Fruit fly (Drosophila melanogaster) whole organism, embryonic: Measurements from ENCODE around the gene Tlk.

Source experiments
- CG11247 ChIP-seq: fragments of 200-800 bp; sonication (Bioruptor generic); IDR thresholded peaks from 2 replicates; pipeline ENCODE4 v1.3.6; 2022; ENCODE audit warnings: missing biosample characterization, missing genetic modification characterization
- CG1233 ChIP-seq: fragments of 200-800 bp; sonication (Bioruptor generic); optimal IDR thresholded peaks from 4 replicates; lab custom pipeline; 2018; ENCODE audit warnings: missing biosample characterization, mild to moderate bottlenecking, missing genetic modification characterization
- CG14014 ChIP-seq: fragments of 200-800 bp; sonication (Bioruptor generic); IDR thresholded peaks from 2 replicates; pipeline ENCODE4 v1.3.6; 2022; ENCODE audit warnings: missing biosample characterization, missing genetic modification characterization
- CG15073 ChIP-seq: fragments of 200-800 bp; sonication (Bioruptor generic); optimal IDR thresholded peaks from 2 replicates; lab custom pipeline; 2016; ENCODE audit warnings: missing biosample characterization, missing genetic modification characterization
- CG16815 ChIP-seq: fragments of 200-800 bp; sonication (Bioruptor generic); optimal IDR thresholded peaks from 3 replicates; lab custom pipeline; 2017; ENCODE audit warnings: missing biosample characterization, mild to moderate bottlenecking, missing genetic modification characterization
- CG17328 ChIP-seq: fragments of 200-800 bp; sonication (Bioruptor generic); IDR thresholded peaks from 2 replicates; pipeline ENCODE4 v1.3.6; 2022; ENCODE audit warnings: missing biosample characterization, missing genetic modification characterization
- CG17361 ChIP-seq: fragments of 200-800 bp; sonication (Bioruptor generic); IDR thresholded peaks from 3 replicates; pipeline ENCODE4 v1.3.6; 2022; ENCODE audit warnings: missing biosample characterization, missing genetic modification characterization
- CG17385 ChIP-seq: fragments of 200-800 bp; sonication (Bioruptor generic); optimal IDR thresholded peaks from 3 replicates; lab custom pipeline; 2018; ENCODE audit warnings: missing biosample characterization, mild to moderate bottlenecking, missing genetic modification characterization
- CG18476 ChIP-seq: fragments of 200-800 bp; sonication (Bioruptor generic); optimal IDR thresholded peaks from 2 replicates; lab custom pipeline; 2016; ENCODE audit warnings: missing biosample characterization, mild to moderate bottlenecking, missing genetic modification characterization
- CG2202 ChIP-seq: fragments of 200-800 bp; sonication (Bioruptor generic); optimal IDR thresholded peaks from 2 replicates; lab custom pipeline; 2018; ENCODE audit warnings: missing biosample characterization, mild to moderate bottlenecking, missing genetic modification characterization
- CG31224 ChIP-seq: fragments of 200-800 bp; sonication (Bioruptor generic); IDR thresholded peaks from 2 replicates; pipeline ENCODE4 v1.3.6; 2022; ENCODE audit warnings: missing biosample characterization, missing genetic modification characterization
- CG31365 ChIP-seq: fragments of 200-800 bp; sonication (Bioruptor generic); optimal IDR thresholded peaks from 2 replicates; lab custom pipeline; 2018; ENCODE audit warnings: missing biosample characterization, mild to moderate bottlenecking, missing genetic modification characterization
- CG4360 ChIP-seq: fragments of 200-800 bp; sonication (Bioruptor generic); IDR thresholded peaks from 2 replicates; pipeline ENCODE4 v1.3.6; 2022; ENCODE audit warnings: missing biosample characterization, missing genetic modification characterization
- CG7963 ChIP-seq: fragments of 200-800 bp; sonication (Bioruptor generic); IDR thresholded peaks from 3 replicates; pipeline ENCODE4 v1.3.6; 2022; ENCODE audit warnings: missing biosample characterization, missing genetic modification characterization; ENCODE audit not compliant: partially characterized antibody
- CG9609 ChIP-seq: fragments of 200-800 bp; sonication (Bioruptor generic); optimal IDR thresholded peaks from 3 replicates; lab custom pipeline; 2016; ENCODE audit warnings: missing biosample characterization, missing genetic modification characterization
- Chrac-16 ChIP-seq: fragments of 200-800 bp; sonication (Bioruptor generic); optimal IDR thresholded peaks from 3 replicates; lab custom pipeline; 2016; ENCODE audit warnings: missing biosample characterization, missing genetic modification characterization
- Deaf1 ChIP-seq: fragments of 200-800 bp; optimal IDR thresholded peaks from 3 replicates; lab custom pipeline; 2019; ENCODE audit warnings: missing biosample characterization, mild to moderate bottlenecking, missing genetic modification characterization, moderate library complexity
- Dfd ChIP-seq, 2 experiments: fragments of >200 bp; optimal IDR thresholded peaks; 2 replicates each; lab custom pipeline; 2017; ENCODE audit warnings: missing biosample characterization in 2 of 2, missing genetic modification characterization in 2 of 2
- Ets65A ChIP-seq: fragments of 200-800 bp; sonication (Bioruptor generic); peaks from one replicate; lab custom pipeline; 2016; ENCODE audit warnings: missing biosample characterization, missing genetic modification characterization
- HHEX ChIP-seq: fragments of 200-800 bp; sonication (Bioruptor generic); optimal IDR thresholded peaks from 3 replicates; lab custom pipeline; 2017; ENCODE audit warnings: missing biosample characterization, mild to moderate bottlenecking, missing genetic modification characterization, missing genetic modification reagents
- HLH4C ChIP-seq: fragments of 200-800 bp; sonication (Bioruptor generic); IDR thresholded peaks from 3 replicates; pipeline ENCODE4 v1.3.6; 2022; ENCODE audit warnings: missing biosample characterization, missing genetic modification characterization; ENCODE audit not compliant: partially characterized antibody
- Hr39 ChIP-seq: fragments of >200 bp; optimal IDR thresholded peaks from 2 replicates; lab custom pipeline; 2017
- NK7.1 ChIP-seq: fragments of 200-800 bp; sonication (Bioruptor generic); optimal IDR thresholded peaks from 3 replicates; lab custom pipeline; 2016; ENCODE audit warnings: missing biosample characterization, missing genetic modification characterization
- Optix ChIP-seq: fragments of 200-800 bp; sonication (Bioruptor generic); IDR thresholded peaks from 3 replicates; pipeline ENCODE4 v1.3.6; 2022; ENCODE audit warnings: missing biosample characterization, missing genetic modification characterization
- Pdp1 ChIP-seq, 2 experiments: fragments of 200-800 bp; sonication (Bioruptor generic); optimal IDR thresholded peaks; 3 replicates each; lab custom pipeline; 2016; ENCODE audit warnings: missing biosample characterization in 2 of 2, missing genetic modification characterization in 2 of 2, mild to moderate bottlenecking in 1 of 2, moderate library complexity in 1 of 2
- Taf1 ChIP-seq: fragments of 200-800 bp; sonication (Bioruptor generic); IDR thresholded peaks from 2 replicates; pipeline ENCODE4 v1.3.6; 2022; ENCODE audit warnings: missing biosample characterization, missing genetic modification characterization
- Usf ChIP-seq: fragments of 200-800 bp; sonication (Bioruptor generic); optimal IDR thresholded peaks from 2 replicates; lab custom pipeline; 2017; ENCODE audit warnings: missing genotype, missing biosample characterization, missing genetic modification characterization
- Xrp1 ChIP-seq: fragments of 200-800 bp; sonication (Bioruptor generic); IDR thresholded peaks from 2 replicates; pipeline ENCODE4 v1.3.6; 2022; ENCODE audit warnings: missing biosample characterization, missing genetic modification characterization
- ash1 ChIP-seq: fragments of 200-800 bp; sonication (Bioruptor generic); optimal IDR thresholded peaks from 2 replicates; lab custom pipeline; 2018; ENCODE audit warnings: missing biosample characterization, mild to moderate bottlenecking, missing genetic modification characterization
- az2 ChIP-seq: fragments of 200-800 bp; sonication (Bioruptor generic); optimal IDR thresholded peaks from 3 replicates; lab custom pipeline; 2016; ENCODE audit warnings: missing biosample characterization, missing genetic modification characterization
- cg ChIP-seq: fragments of 200-800 bp; sonication (Bioruptor generic); optimal IDR thresholded peaks from 3 replicates; lab custom pipeline; 2019; ENCODE audit warnings: missing biosample characterization, mild to moderate bottlenecking, missing genetic modification characterization, moderate library complexity
- corto ChIP-seq: fragments of 200-800 bp; sonication (Bioruptor generic); optimal IDR thresholded peaks from 2 replicates; lab custom pipeline; 2016; ENCODE audit warnings: missing biosample characterization, mild to moderate bottlenecking, missing genetic modification characterization, moderate library complexity
- crp ChIP-seq, 2 experiments: fragments of 200-800 bp; sonication (Bioruptor generic); optimal IDR thresholded peaks; 2 replicates in 1 of 2; 3 replicates in 1 of 2; lab custom pipeline; 2017; ENCODE audit warnings: missing biosample characterization in 2 of 2, missing genetic modification characterization in 2 of 2, mild to moderate bottlenecking in 1 of 2, moderate library complexity in 1 of 2
- dimm ChIP-seq: fragments of 200-800 bp; sonication (Bioruptor generic); IDR thresholded peaks from 2 replicates; pipeline ENCODE4 v1.3.6; 2022; ENCODE audit warnings: missing biosample characterization, missing genetic modification characterization
- disco-r ChIP-seq: fragments of 200-800 bp; sonication (Bioruptor generic); optimal IDR thresholded peaks from 2 replicates; lab custom pipeline; 2016; ENCODE audit warnings: missing biosample characterization, missing genetic modification characterization
- dmrt11E ChIP-seq: fragments of 200-800 bp; sonication (Bioruptor generic); optimal IDR thresholded peaks from 3 replicates; lab custom pipeline; 2018; ENCODE audit warnings: missing biosample characterization, mild to moderate bottlenecking, missing genetic modification characterization, moderate library complexity
- dpn ChIP-seq, 2 experiments: fragments of 200-800 bp; sonication (Bioruptor generic); optimal IDR thresholded peaks; 3 replicates each; lab custom pipeline; 2016; ENCODE audit warnings: missing biosample characterization in 2 of 2, missing genetic modification characterization in 2 of 2
- gfzf ChIP-seq: fragments of 200-800 bp; sonication (Bioruptor generic); optimal IDR thresholded peaks from 2 replicates; lab custom pipeline; 2016; ENCODE audit warnings: missing biosample characterization, mild to moderate bottlenecking, missing genetic modification characterization, moderate library complexity
- h ChIP-seq: fragments of >200 bp; optimal IDR thresholded peaks from 2 replicates; lab custom pipeline; 2017
- hkb ChIP-seq, 2 experiments: fragments of 200-800 bp in 1 of 2; fragments of >200 bp in 1 of 2; sonication (Bioruptor generic) in 1 of 2; IDR thresholded peaks in 1 of 2; optimal IDR thresholded peaks in 1 of 2; 2 replicates each; pipeline versions ENCODE4 v1.3.6 to Lab custom; 2017 to 2022; ENCODE audit warnings: missing biosample characterization in 1 of 2, missing genetic modification characterization in 1 of 2
- lilli ChIP-seq: fragments of 200-800 bp; sonication (Bioruptor generic); optimal IDR thresholded peaks from 3 replicates; lab custom pipeline; 2016; ENCODE audit warnings: missing biosample characterization, missing genetic modification characterization
- nau ChIP-seq: fragments of 200-800 bp; sonication (Bioruptor generic); optimal IDR thresholded peaks from 3 replicates; lab custom pipeline; 2017; ENCODE audit warnings: missing biosample characterization, mild to moderate bottlenecking, missing genetic modification characterization, missing genetic modification reagents
- pum ChIP-seq: fragments of 200-800 bp; sonication (Bioruptor generic); optimal IDR thresholded peaks from 2 replicates; lab custom pipeline; 2016; ENCODE audit warnings: missing biosample characterization, missing genetic modification characterization
- ranshi ChIP-seq: fragments of 200-800 bp; sonication (Bioruptor generic); IDR thresholded peaks from 2 replicates; pipeline ENCODE4 v1.3.6; 2022; ENCODE audit warnings: missing biosample characterization, missing genetic modification characterization
- ro ChIP-seq: fragments of 200-800 bp; sonication (Bioruptor generic); IDR thresholded peaks from 2 replicates; pipeline ENCODE4 v1.3.6; 2022; ENCODE audit warnings: missing biosample characterization, missing genetic modification characterization
- row ChIP-seq: fragments of 200-800 bp; sonication (Bioruptor generic); IDR thresholded peaks from 3 replicates; pipeline ENCODE4 v1.3.6; 2022; ENCODE audit warnings: missing biosample characterization, missing genetic modification characterization
- schlank ChIP-seq: fragments of 200-800 bp; sonication (Bioruptor generic); optimal IDR thresholded peaks from 2 replicates; lab custom pipeline; 2018; ENCODE audit warnings: missing biosample characterization, mild to moderate bottlenecking, missing genetic modification characterization
- sqz ChIP-seq: fragments of 200-800 bp; sonication (Bioruptor generic); optimal IDR thresholded peaks from 3 replicates; lab custom pipeline; 2018; ENCODE audit warnings: missing biosample characterization, mild to moderate bottlenecking, missing genetic modification characterization
- stwl ChIP-seq: fragments of 200-800 bp; sonication (Bioruptor generic); optimal IDR thresholded peaks from 3 replicates; lab custom pipeline; 2018; ENCODE audit warnings: missing biosample characterization, mild to moderate bottlenecking, missing genetic modification characterization, moderate library complexity
- tgo ChIP-seq: fragments of 200-800 bp; sonication (Bioruptor generic); IDR thresholded peaks from 3 replicates; pipeline ENCODE4 v1.3.6; 2022; ENCODE audit warnings: missing biosample characterization, missing genetic modification characterization
- wdn ChIP-seq: fragments of 200-800 bp; sonication (Bioruptor generic); IDR thresholded peaks from 2 replicates; pipeline ENCODE4 v1.3.6; 2022; ENCODE audit warnings: missing biosample characterization, missing genetic modification characterization

The Tlk gene

DNA sequence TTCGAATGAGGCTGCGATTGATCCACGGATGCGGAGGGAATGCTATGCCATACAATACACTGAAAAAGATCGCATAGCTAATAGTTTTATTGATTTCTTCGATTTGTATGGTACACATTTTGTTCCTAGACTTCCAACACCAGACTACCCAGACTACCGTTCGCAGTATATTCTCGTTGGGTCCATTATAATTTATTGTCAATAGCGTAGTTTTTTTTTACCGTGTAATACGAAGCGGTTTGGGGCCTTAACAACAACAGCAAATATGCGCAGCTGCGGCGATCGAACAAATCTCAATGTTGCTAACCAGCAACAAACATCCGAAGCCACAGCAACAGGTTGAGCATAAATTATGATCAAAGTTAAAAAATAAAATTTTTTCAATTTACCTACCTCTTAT lies 118.8 kb downstream of the Tlk start (continued):
- TF ChIP-seq CG17385 (GFP tag; lab: Kevin White, UChicago) (peak; percentile 73), stwl (no peak), CG31224 (GFP tag; lab: Robert Waterston, UW) (peak; percentile 64), disco-r (GFP tag; lab: Kevin White, UChicago) (peak; percentile 68), tgo (GFP tag; lab: Robert Waterston, UW) (peak; percentile 82), Optix (GFP tag; lab: Robert Waterston, UW) (peak; percentile 80), crp (GFP tag; optimal IDR thresholded peaks at IDR 0.05; lab: Kevin White, UChicago) (peak in 1 of 2 experiments; percentile 28), CG17328 (peak; percentile 72), Dfd (GFP tag; optimal IDR thresholded peaks at IDR 0.05; lab: Kevin White, UChicago) (no peak), Xrp1 (GFP tag; lab: Robert Waterston, UW) (peak; percentile 80), CG9609 (peak; percentile 69), ro (GFP tag; lab: Robert Waterston, UW) (peak; percentile 37; the same call in 1 of the 2 replicates), Pdp1 (GFP tag; optimal IDR thresholded peaks at IDR 0.05; lab: Kevin White, UChicago) (peak; percentile 52 to 72), CG7963 (GFP tag; lab: Robert Waterston, UW) (no peak), CG1233 (peak; percentile 78), CG16815 (GFP tag; lab: Kevin White, UChicago) (peak; percentile 42), CG11247 (GFP tag; lab: Robert Waterston, UW) (peak; percentile 69), h (lab: Kevin White, UChicago) (no peak), CG14014 (GFP tag; lab: Robert Waterston, UW) (peak; percentile 85), CG31365 (peak; percentile 59), corto (GFP tag; lab: Kevin White, UChicago) (no peak), schlank (tag; lab: Kevin White, UChicago) (peak; percentile 22), hkb (optimal IDR thresholded peaks at IDR 0.05; lab: Kevin White, UChicago) (no peak), hkb (GFP tag; IDR thresholded peaks at IDR 0.05; lab: Robert Waterston, UW) (peak; percentile 85), nau (GFP tag; lab: Kevin White, UChicago) (peak; percentile 53), lilli (GFP tag; lab: Kevin White, UChicago) (peak; percentile 85), cg (GFP tag; lab: Kevin White, UChicago) (no peak), CG15073 (no peak), CG17361 (GFP tag; lab: Robert Waterston, UW) (peak; percentile 81), Ets65A (peak; percentile 94), NK7.1 (GFP tag; lab: Kevin White, UChicago) (peak; percentile 48), Taf1 (GFP tag; lab: Robert Waterston, UW) (peak; percentile 36; the same call in 1 of the 2 replicates), Deaf1 (peak; percentile 25), Chrac-16 (GFP tag; lab: Kevin White, UChicago) (peak; percentile 77), az2 (GFP tag; lab: Kevin White, UChicago) (peak; percentile 78), Usf (peak; percentile 64), CG18476 (GFP tag; lab: Kevin White, UChicago) (peak; percentile 63), Hr39 (lab: Kevin White, UChicago) (no peak), CG2202 (tag; lab: Kevin White, UChicago) (peak; percentile 38), row (GFP tag; lab: Robert Waterston, UW) (peak; percentile 84), CG4360 (GFP tag; lab: Robert Waterston, UW) (peak; percentile 60), HHEX (peak; percentile 82), sqz (GFP tag; lab: Kevin White, UChicago) (peak; percentile 68), gfzf (no peak), HLH4C (GFP tag; lab: Robert Waterston, UW) (no peak), ranshi (GFP tag; lab: Robert Waterston, UW) (peak; percentile 59), pum (GFP tag; lab: Kevin White, UChicago) (peak; percentile 58), ash1 (peak; percentile 21), dpn (GFP tag; optimal IDR thresholded peaks at IDR 0.05; lab: Kevin White, UChicago) (peak; percentile 69 to 81), wdn (peak; percentile 39; the same call in 1 of the 2 replicates), dmrt11E (tag; lab: Kevin White, UChicago) (peak; percentile 77), dimm (GFP tag; lab: Robert Waterston, UW) (no peak)
